Fruit fly (Drosophila melanogaster) whole organism, pupa: ENCODE measurements around the gene eas.
A peak's percentile ranks its signal among the peaks of the same experiment; 100 is the strongest.

ENCODE experiments used
- CG10348 ChIP-seq: fragments of 200-800 bp; sonication (Bioruptor generic); IDR thresholded peaks from 2 replicates; pipeline ENCODE4 v1.3.6; 2022; ENCODE audit warnings: missing biosample characterization, missing genetic modification characterization
- CG12605 ChIP-seq: fragments of 200-800 bp; sonication (Bioruptor generic); IDR thresholded peaks from 2 replicates; pipeline ENCODE4 v1.3.6; 2022; ENCODE audit warnings: missing biosample characterization, missing genetic modification characterization
- CG13204 ChIP-seq: fragments of 200-800 bp; sonication (Bioruptor generic); optimal IDR thresholded peaks from 2 replicates; lab custom pipeline; 2018; ENCODE audit warnings: missing biosample characterization, mild to moderate bottlenecking, missing genetic modification characterization, moderate library complexity
- CG14655 ChIP-seq: fragments of 200-800 bp; sonication (Bioruptor generic); optimal IDR thresholded peaks from 3 replicates; lab custom pipeline; 2017; ENCODE audit warnings: mild to moderate bottlenecking, missing biosample characterization, missing genetic modification reagents, missing genetic modification characterization
- CG15710 ChIP-seq: fragments of 200-800 bp; sonication (Bioruptor generic); optimal IDR thresholded peaks from 2 replicates; lab custom pipeline; 2018; ENCODE audit warnings: missing biosample characterization, mild to moderate bottlenecking, missing genetic modification characterization, moderate library complexity
- CG17806 ChIP-seq: fragments of 200-800 bp; sonication (Bioruptor generic); optimal IDR thresholded peaks from 2 replicates; lab custom pipeline; 2018; ENCODE audit warnings: missing biosample characterization, mild to moderate bottlenecking, missing genetic modification characterization, moderate library complexity
- CG32121 ChIP-seq: fragments of 200-800 bp; sonication (Bioruptor generic); IDR thresholded peaks from 2 replicates; pipeline ENCODE4 v1.3.6; 2022; ENCODE audit warnings: missing biosample characterization, missing genetic modification characterization
- CG34367 ChIP-seq: fragments of 200-800 bp; sonication (Bioruptor generic); optimal IDR thresholded peaks from 2 replicates; lab custom pipeline; 2018; ENCODE audit warnings: missing biosample characterization, mild to moderate bottlenecking, missing genetic modification characterization
- CG4496 ChIP-seq: fragments of 200-800 bp; sonication (Bioruptor generic); IDR thresholded peaks from 3 replicates; pipeline ENCODE4 v1.3.6; 2022; ENCODE audit warnings: missing biosample characterization, missing genetic modification characterization
- CG8159 ChIP-seq: fragments of 200-800 bp; sonication (Bioruptor generic); optimal IDR thresholded peaks from 3 replicates; lab custom pipeline; 2018; ENCODE audit warnings: missing biosample characterization, mild to moderate bottlenecking, missing genetic modification characterization, moderate library complexity
- CG8301 ChIP-seq: fragments of 200-800 bp; sonication (Bioruptor generic); optimal IDR thresholded peaks from 2 replicates; lab custom pipeline; 2018; ENCODE audit warnings: missing biosample characterization, mild to moderate bottlenecking, missing genetic modification characterization
- CG9948 ChIP-seq: fragments of 200-800 bp; sonication (Bioruptor generic); optimal IDR thresholded peaks from 2 replicates; lab custom pipeline; 2018; ENCODE audit warnings: missing biosample characterization, mild to moderate bottlenecking, missing genetic modification characterization, moderate library complexity
- D1 ChIP-seq: fragments of 200-800 bp; sonication (Bioruptor generic); optimal IDR thresholded peaks from 2 replicates; lab custom pipeline; 2018; ENCODE audit warnings: missing biosample characterization, mild to moderate bottlenecking, missing genetic modification characterization, moderate library complexity
- EcR ChIP-seq: fragments of 200-800 bp; sonication (Bioruptor generic); optimal IDR thresholded peaks from 3 replicates; lab custom pipeline; 2019; ENCODE audit warnings: missing biosample characterization, missing genetic modification characterization, mild to moderate bottlenecking, moderate library complexity, missing genetic modification reagents
- Ets98B ChIP-seq: fragments of 200-800 bp; sonication (Bioruptor generic); IDR thresholded peaks from 2 replicates; pipeline ENCODE4 v1.3.6; 2022; ENCODE audit warnings: missing biosample characterization, missing genetic modification characterization
- Pif1A ChIP-seq: fragments of 200-800 bp; sonication (Bioruptor generic); optimal IDR thresholded peaks from 3 replicates; lab custom pipeline; 2016; ENCODE audit warnings: missing biosample characterization, missing genetic modification characterization
- Pif1B ChIP-seq: fragments of 200-800 bp; sonication (Bioruptor generic); optimal IDR thresholded peaks from 3 replicates; lab custom pipeline; 2016; ENCODE audit warnings: missing biosample characterization, missing genetic modification characterization
- Snoo ChIP-seq: fragments of 200-800 bp; sonication (Bioruptor generic); optimal IDR thresholded peaks from 3 replicates; lab custom pipeline; 2017; ENCODE audit warnings: missing biosample characterization, mild to moderate bottlenecking, missing genetic modification characterization, inconsistent platforms
- fd96Ca ChIP-seq: fragments of 200-800 bp; sonication (Bioruptor generic); IDR thresholded peaks from 3 replicates; pipeline ENCODE4 v1.3.6; 2022; ENCODE audit warnings: missing biosample characterization, missing genetic modification characterization
- gl ChIP-seq: fragments of 200-800 bp; sonication (Bioruptor generic); optimal IDR thresholded peaks from 2 replicates; lab custom pipeline; 2018; ENCODE audit warnings: missing biosample characterization, mild to moderate bottlenecking, missing genetic modification characterization
- rn ChIP-seq: fragments of 200-800 bp; sonication (Bioruptor generic); IDR thresholded peaks from 2 replicates; pipeline ENCODE4 v1.3.6; 2022; ENCODE audit warnings: missing biosample characterization, missing genetic modification characterization

eas gene

DNA sequence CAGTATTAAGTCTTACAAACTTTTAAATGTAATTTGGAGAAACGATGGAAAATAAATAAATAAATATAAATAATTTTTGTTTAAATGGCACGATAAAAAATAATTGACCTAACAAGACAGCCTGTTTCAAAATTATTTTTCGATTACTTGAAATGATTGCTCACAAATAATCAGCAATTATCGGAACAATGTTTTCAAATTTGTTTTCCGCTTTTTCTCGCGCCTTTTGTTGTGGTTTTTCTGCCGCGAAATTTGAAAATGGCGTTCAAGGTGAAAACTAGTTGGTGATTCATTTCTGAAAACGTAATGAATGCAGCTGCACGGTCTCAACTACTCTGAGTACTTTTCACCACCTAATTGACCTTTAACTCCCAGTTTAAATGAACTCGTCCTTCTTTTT is 42.9 kb downstream of the eas start:
- TF ChIP-seq Pif1B (GFP tag; lab: Kevin White, UChicago) (no peak), D1 (no peak)

DNA sequence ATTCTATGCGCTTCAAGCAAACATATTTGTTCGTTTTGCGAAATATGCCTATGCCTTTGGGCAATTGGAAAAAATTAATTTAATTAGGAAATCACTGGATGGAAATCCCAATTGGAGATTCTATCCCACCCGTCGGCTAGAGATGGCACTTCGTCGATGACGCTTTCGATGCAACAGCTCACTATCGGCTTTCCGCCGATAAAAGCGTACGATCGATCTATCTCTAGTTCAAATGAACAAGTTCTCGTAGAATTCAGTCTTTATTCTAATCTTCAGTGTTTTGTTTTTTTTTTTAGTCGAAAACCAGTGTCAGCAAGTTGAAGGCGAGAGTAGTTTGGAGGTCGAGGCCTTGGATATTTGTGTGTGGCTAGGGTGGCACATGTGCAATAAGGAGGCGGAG is 44.9 kb downstream of the eas start, which contains the start of the genes CG9917 and CG32579:
CG9917 (minus strand) TSS at position 169 of the 400 bp plus-strand sequence.
CG32579 (plus strand) TSS at position 224 of the 400 bp plus-strand sequence.
- no peak for TF ChIP-seq Pif1A (GFP tag; lab: Kevin White, UChicago)
- no peak for TF ChIP-seq Snoo (tag; lab: Kevin White, UChicago)
- no peak for TF ChIP-seq CG13204 (GFP tag; lab: Kevin White, UChicago)
- no peak for TF ChIP-seq rn (GFP tag; lab: Robert Waterston, UW)
- no peak for TF ChIP-seq CG8159 (tag; lab: Kevin White, UChicago)
- TF ChIP-seq CG14655 (GFP tag; lab: Kevin White, UChicago), result no peak
- TF ChIP-seq fd96Ca, result no peak
- TF ChIP-seq CG17806 (tag; lab: Kevin White, UChicago), result no peak
- no peak for TF ChIP-seq Ets98B
- no peak for TF ChIP-seq CG34367
- no peak for TF ChIP-seq CG10348 (GFP tag; lab: Robert Waterston, UW)
- TF ChIP-seq CG32121 (GFP tag; lab: Robert Waterston, UW), result no peak
- no peak for TF ChIP-seq Pif1B (GFP tag; lab: Kevin White, UChicago)
- no peak for TF ChIP-seq EcR (GFP tag; lab: Kevin White, UChicago)
- no peak for TF ChIP-seq CG15710 (tag; lab: Kevin White, UChicago)
- TF ChIP-seq CG8301 (tag; lab: Kevin White, UChicago), result no peak
- TF ChIP-seq CG9948 (tag; lab: Kevin White, UChicago), result no peak

DNA sequence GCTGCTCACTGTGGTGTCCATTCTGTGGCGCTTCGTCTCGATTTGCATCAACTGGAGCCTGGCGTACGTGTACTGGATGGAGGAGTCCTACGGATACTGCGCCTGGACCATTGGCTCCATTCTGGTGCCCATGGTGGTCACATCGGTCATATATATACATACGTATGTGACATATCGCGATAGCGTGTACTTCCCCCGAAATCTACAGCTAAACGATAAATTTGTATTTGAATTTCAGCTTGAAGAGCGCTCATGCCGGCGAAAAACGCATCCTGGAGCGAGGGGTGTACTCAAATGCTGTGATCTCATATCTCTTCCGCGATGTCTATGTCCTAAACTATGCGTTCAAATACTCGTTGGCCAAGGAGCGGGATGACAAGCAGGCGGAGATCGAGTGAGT is 45.4 kb downstream of the eas start:
- TF ChIP-seq CG15710 (tag; lab: Kevin White, UChicago) (no peak), CG10348 (GFP tag; lab: Robert Waterston, UW) (no peak), gl (tag; lab: Kevin White, UChicago) (no peak), CG17806 (tag; lab: Kevin White, UChicago) (no peak), CG8301 (tag; lab: Kevin White, UChicago) (no peak), fd96Ca (no peak), Snoo (tag; lab: Kevin White, UChicago) (no peak), CG9948 (tag; lab: Kevin White, UChicago) (no peak), CG4496 (GFP tag; lab: Robert Waterston, UW) (no peak), CG13204 (GFP tag; lab: Kevin White, UChicago) (no peak), CG8159 (tag; lab: Kevin White, UChicago) (no peak)

dm6 chrX:16325472-16325871 is 47.3 kb downstream of the eas start, which contains the start of gene CalpC:
TSS of gene CalpC (plus strand) at chrX:16325763.
- no peak for TF ChIP-seq Ets98B
- no peak for TF ChIP-seq gl (tag; lab: Kevin White, UChicago)
- TF ChIP-seq CG14655 (GFP tag; lab: Kevin White, UChicago), result no peak
- TF ChIP-seq CG12605, result no peak
- no peak for TF ChIP-seq rn (GFP tag; lab: Robert Waterston, UW)
- TF ChIP-seq CG8159 (tag; lab: Kevin White, UChicago), result no peak

dm6 chrX:16330659-16331058 is 52.5 kb downstream of the eas start, which contains the start of gene CG9919:
TSS of gene CG9919 (minus strand) at chrX:16330759.
- no peak for TF ChIP-seq CG15710 (tag; lab: Kevin White, UChicago)
- TF ChIP-seq CG12605, result no peak
- no peak for TF ChIP-seq EcR (GFP tag; lab: Kevin White, UChicago)

dm6 chrX:16331562-16332233 is 53.6 kb downstream of the eas start:
- TF ChIP-seq Snoo (tag; lab: Kevin White, UChicago), result no peak
- TF ChIP-seq EcR (GFP tag; lab: Kevin White, UChicago), result no peak
- no peak for TF ChIP-seq CG9948 (tag; lab: Kevin White, UChicago)
- TF ChIP-seq CG32121 (GFP tag; lab: Robert Waterston, UW), result no peak
- no peak for TF ChIP-seq gl (tag; lab: Kevin White, UChicago)
- TF ChIP-seq CG17806 (tag; lab: Kevin White, UChicago), result no peak

DNA sequence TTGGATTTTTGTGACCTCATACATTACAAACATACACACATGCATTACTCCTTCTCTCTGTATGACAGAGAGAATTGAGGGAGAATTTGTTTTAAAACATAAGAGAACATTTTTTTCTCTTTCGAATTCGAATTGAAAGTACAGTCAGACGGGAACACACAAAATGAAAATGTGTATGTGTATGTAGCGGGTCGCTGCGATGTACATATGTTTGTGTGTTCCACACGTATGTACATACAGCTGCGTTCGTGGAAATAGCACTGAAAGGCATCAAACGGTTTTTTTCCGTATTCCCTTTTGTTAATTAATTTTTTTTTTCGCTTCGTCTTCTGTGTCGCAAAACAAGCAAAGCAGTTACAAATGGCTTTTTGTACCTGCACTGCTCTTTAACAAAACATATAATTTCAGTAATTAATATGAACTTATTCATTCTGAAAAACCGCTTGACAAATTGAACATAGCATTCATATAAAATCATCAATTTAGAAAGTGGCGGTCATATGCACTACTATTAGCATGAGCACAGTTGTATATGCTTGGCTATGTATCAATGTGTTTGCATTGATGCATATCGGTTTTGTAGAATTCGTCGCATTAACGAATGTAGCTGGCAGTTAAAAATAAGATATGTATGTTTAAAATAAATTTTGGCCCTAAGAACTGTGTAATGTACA is 54.6 kb downstream of the eas start:
- TF ChIP-seq CG34367, result peak; percentile 97
- peak; percentile 97 for TF ChIP-seq Pif1A (GFP tag; lab: Kevin White, UChicago)
- peak; percentile 94 for TF ChIP-seq gl (tag; lab: Kevin White, UChicago)
- TF ChIP-seq EcR (GFP tag; lab: Kevin White, UChicago), result peak; percentile 6
- TF ChIP-seq Ets98B, result peak; percentile 89
- peak; percentile 98 for TF ChIP-seq CG8159 (tag; lab: Kevin White, UChicago)
- peak; percentile 96 for TF ChIP-seq Snoo (tag; lab: Kevin White, UChicago)
- TF ChIP-seq CG8301 (tag; lab: Kevin White, UChicago), result peak; percentile 98
- TF ChIP-seq CG10348 (GFP tag; lab: Robert Waterston, UW), result peak; percentile 79
- peak; percentile 94 for TF ChIP-seq CG4496 (GFP tag; lab: Robert Waterston, UW)
- TF ChIP-seq CG32121 (GFP tag; lab: Robert Waterston, UW), result peak; percentile 96
- peak; percentile 97 for TF ChIP-seq CG15710 (tag; lab: Kevin White, UChicago)
- TF ChIP-seq rn (GFP tag; lab: Robert Waterston, UW), result peak; percentile 86
- TF ChIP-seq CG13204 (GFP tag; lab: Kevin White, UChicago), result peak; percentile 93
- TF ChIP-seq fd96Ca, result peak; percentile 96
- peak; percentile 95 for TF ChIP-seq D1
- peak; percentile 95 for TF ChIP-seq CG17806 (tag; lab: Kevin White, UChicago)
- peak; percentile 99 for TF ChIP-seq CG14655 (GFP tag; lab: Kevin White, UChicago)
- peak; percentile 90 for TF ChIP-seq CG12605
- peak; percentile 95 for TF ChIP-seq Pif1B (GFP tag; lab: Kevin White, UChicago)
- TF ChIP-seq CG9948 (tag; lab: Kevin White, UChicago), result peak; percentile 97
- TF ChIP-seq, all 21 proteins: peak for 21
